2 fruit fly cellular contexts compared by ENCODE assay signal in the genomic region with DNA sequence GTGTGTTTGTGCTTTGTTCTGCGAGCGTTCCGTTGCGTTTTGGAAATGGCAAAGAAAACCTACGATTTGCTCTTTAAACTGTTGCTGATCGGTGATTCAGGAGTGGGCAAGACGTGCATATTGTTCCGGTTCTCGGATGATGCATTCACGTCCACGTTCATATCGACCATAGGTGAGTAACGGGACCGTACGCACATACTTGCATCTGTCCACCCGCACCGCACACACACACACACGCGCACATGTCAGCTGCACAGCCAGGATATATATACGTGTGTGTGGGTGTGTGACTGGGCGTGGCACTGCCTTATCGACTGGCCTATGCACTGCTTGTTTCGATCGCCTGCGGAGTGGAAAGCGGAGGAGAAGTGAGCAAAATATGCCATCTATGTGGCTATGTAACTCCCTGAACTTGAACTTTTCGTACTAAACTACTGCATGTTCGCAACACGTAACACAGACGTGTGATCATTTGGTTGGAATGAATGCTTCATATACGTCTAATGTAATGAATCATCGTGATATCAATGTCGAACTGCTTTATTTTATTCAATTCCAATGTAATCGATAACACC.
A peak's percentile ranks its signal among the peaks of the same experiment; 100 is the strongest.
TF ChIP-seq lines count a peak whose summit lies in the region.

No protein-coding gene starts in this region.

TF ChIP-seq in whole organism, embryonic, 481 proteins besides CTCF, POLR2A, EP300 and RAD21 (continued from another document):
- TF ChIP-seq CG30403 (GFP tag; optimal IDR thresholded peaks at IDR 0.05; lab: Kevin White, UChicago) (no peak), gfzf (GFP tag; optimal IDR thresholded peaks at IDR 0.05; lab: Kevin White, UChicago) (no peak), CG7963 (GFP tag; IDR thresholded peaks at IDR 0.05; lab: Robert Waterston, UW; ENCODE audit: partially characterized antibody) (no peak), CG3065 (GFP tag; optimal IDR thresholded peaks at IDR 0.05; lab: Kevin White, UChicago) (peak; percentile 82), tin (GFP tag; optimal IDR thresholded peaks at IDR 0.05; lab: Kevin White, UChicago) (no peak), CG4854 (GFP tag; optimal IDR thresholded peaks at IDR 0.05; lab: Kevin White, UChicago) (no peak), crp (GFP tag; optimal IDR thresholded peaks at IDR 0.05; lab: Kevin White, UChicago) (peak in 1 of 2 experiments; percentile 36), kay (GFP tag; optimal IDR thresholded peaks at IDR 0.05; lab: Kevin White, UChicago) (peak; percentile 79), CG1603 (tag; optimal IDR thresholded peaks at IDR 0.05; lab: Kevin White, UChicago) (no peak), bab2 (GFP tag; optimal IDR thresholded peaks at IDR 0.05; lab: Kevin White, UChicago) (no peak), sens (GFP tag; lab: Kevin White, UChicago) (peak; percentile 63), cg (GFP tag; optimal IDR thresholded peaks at IDR 0.05; lab: Kevin White, UChicago) (peak; percentile 82), Taf1 (GFP tag; IDR thresholded peaks at IDR 0.05; lab: Robert Waterston, UW) (no peak), ewg (GFP tag; optimal IDR thresholded peaks at IDR 0.05; lab: Kevin White, UChicago) (no peak), CG3847 (GFP tag; IDR thresholded peaks at IDR 0.05; lab: Robert Waterston, UW) (no peak), CG8290 (GFP tag; optimal IDR thresholded peaks at IDR 0.05; lab: Kevin White, UChicago) (peak; percentile 53), CG8290 (tag; optimal IDR thresholded peaks at IDR 0.05; lab: Kevin White, UChicago) (peak; percentile 30 to 33), MTF-1 (GFP tag; optimal IDR thresholded peaks at IDR 0.05; lab: Kevin White, UChicago; ENCODE audit: borderline replicate concordance) (no peak), sd (tag; optimal IDR thresholded peaks at IDR 0.05; lab: Kevin White, UChicago) (peak; percentile 58)

TF ChIP-seq in whole organism, prepupa, 60 proteins besides CTCF, POLR2A, EP300 and RAD21 (continued from another document):
- no peak for TF ChIP-seq CG8119 (GFP tag; IDR thresholded peaks at IDR 0.05; lab: Robert Waterston, UW)
- TF ChIP-seq CG6854 (GFP tag; optimal IDR thresholded peaks at IDR 0.05; lab: Kevin White, UChicago): no peak
- no peak for TF ChIP-seq CG31627 (GFP tag; optimal IDR thresholded peaks at IDR 0.05; lab: Kevin White, UChicago)
TF ChIP-seq in whole organism, prepupa: peak in this region for 5.
